Worm (Caenorhabditis elegans) whole organism, L3 larva: Measurements from ENCODE around the gene sur-7.

Experiments
- ZK546.5 ChIP-seq: sonication (generic microtip); optimal IDR thresholded peaks from 2 replicates; lab custom pipeline; 2017; ENCODE audit warnings: missing biosample characterization, missing genetic modification characterization
- ceh-28 ChIP-seq: fragments of 150-350 bp; optimal IDR thresholded peaks from 2 replicates; lab custom pipeline; 2014; ENCODE audit warnings: missing biosample characterization, missing genetic modification reagents, missing genetic modification characterization
- mdl-1 ChIP-seq: fragments of 150-350 bp; optimal IDR thresholded peaks from 2 replicates; lab custom pipeline; 2014; ENCODE audit warnings: missing biosample characterization, missing genetic modification characterization
- nhr-11 ChIP-seq: fragments of 150-350 bp; optimal IDR thresholded peaks from 2 replicates; lab custom pipeline; 2014; ENCODE audit warnings: missing biosample characterization, missing genetic modification characterization
- ztf-4 ChIP-seq: fragments of 150-350 bp; optimal IDR thresholded peaks from 2 replicates; lab custom pipeline; 2014; ENCODE audit warnings: missing biosample characterization, missing genetic modification characterization

- TF ChIP-seq ceh-28 (tag; lab: Kevin White, UChicago): no peak
- no peak for TF ChIP-seq nhr-11 (tag; lab: Kevin White, UChicago)
- no peak for TF ChIP-seq ztf-4 (tag; lab: Kevin White, UChicago)
- TF ChIP-seq mdl-1: no peak
- no peak for TF ChIP-seq ZK546.5 (tag; lab: Kevin White, UChicago)
These were observed 30.0 kb upstream of the sur-7 start for ce11 chrX:16346212-16346883.
